Fruit fly (Drosophila melanogaster) whole organism, pupa: ENCODE measurements around the gene sws.

ENCODE experiments used
- CG10348 ChIP-seq: fragments of 200-800 bp; sonication (Bioruptor generic); IDR thresholded peaks from 2 replicates; pipeline ENCODE4 v1.3.6; 2022; ENCODE audit warnings: missing biosample characterization, missing genetic modification characterization
- CG12605 ChIP-seq: fragments of 200-800 bp; sonication (Bioruptor generic); IDR thresholded peaks from 2 replicates; pipeline ENCODE4 v1.3.6; 2022; ENCODE audit warnings: missing biosample characterization, missing genetic modification characterization
- CG13204 ChIP-seq: fragments of 200-800 bp; sonication (Bioruptor generic); optimal IDR thresholded peaks from 2 replicates; lab custom pipeline; 2018; ENCODE audit warnings: missing biosample characterization, mild to moderate bottlenecking, missing genetic modification characterization, moderate library complexity
- CG14655 ChIP-seq: fragments of 200-800 bp; sonication (Bioruptor generic); optimal IDR thresholded peaks from 3 replicates; lab custom pipeline; 2017; ENCODE audit warnings: mild to moderate bottlenecking, missing biosample characterization, missing genetic modification reagents, missing genetic modification characterization
- CG15710 ChIP-seq: fragments of 200-800 bp; sonication (Bioruptor generic); optimal IDR thresholded peaks from 2 replicates; lab custom pipeline; 2018; ENCODE audit warnings: missing biosample characterization, mild to moderate bottlenecking, missing genetic modification characterization, moderate library complexity
- CG17806 ChIP-seq: fragments of 200-800 bp; sonication (Bioruptor generic); optimal IDR thresholded peaks from 2 replicates; lab custom pipeline; 2018; ENCODE audit warnings: missing biosample characterization, mild to moderate bottlenecking, missing genetic modification characterization, moderate library complexity
- CG32121 ChIP-seq: fragments of 200-800 bp; sonication (Bioruptor generic); IDR thresholded peaks from 2 replicates; pipeline ENCODE4 v1.3.6; 2022; ENCODE audit warnings: missing biosample characterization, missing genetic modification characterization
- CG34367 ChIP-seq: fragments of 200-800 bp; sonication (Bioruptor generic); optimal IDR thresholded peaks from 2 replicates; lab custom pipeline; 2018; ENCODE audit warnings: missing biosample characterization, mild to moderate bottlenecking, missing genetic modification characterization
- CG4496 ChIP-seq: fragments of 200-800 bp; sonication (Bioruptor generic); IDR thresholded peaks from 3 replicates; pipeline ENCODE4 v1.3.6; 2022; ENCODE audit warnings: missing biosample characterization, missing genetic modification characterization
- CG8159 ChIP-seq: fragments of 200-800 bp; sonication (Bioruptor generic); optimal IDR thresholded peaks from 3 replicates; lab custom pipeline; 2018; ENCODE audit warnings: missing biosample characterization, mild to moderate bottlenecking, missing genetic modification characterization, moderate library complexity
- CG8301 ChIP-seq: fragments of 200-800 bp; sonication (Bioruptor generic); optimal IDR thresholded peaks from 2 replicates; lab custom pipeline; 2018; ENCODE audit warnings: missing biosample characterization, mild to moderate bottlenecking, missing genetic modification characterization
- CG9948 ChIP-seq: fragments of 200-800 bp; sonication (Bioruptor generic); optimal IDR thresholded peaks from 2 replicates; lab custom pipeline; 2018; ENCODE audit warnings: missing biosample characterization, mild to moderate bottlenecking, missing genetic modification characterization, moderate library complexity
- D1 ChIP-seq: fragments of 200-800 bp; sonication (Bioruptor generic); optimal IDR thresholded peaks from 2 replicates; lab custom pipeline; 2018; ENCODE audit warnings: missing biosample characterization, mild to moderate bottlenecking, missing genetic modification characterization, moderate library complexity
- EcR ChIP-seq: fragments of 200-800 bp; sonication (Bioruptor generic); optimal IDR thresholded peaks from 3 replicates; lab custom pipeline; 2019; ENCODE audit warnings: missing biosample characterization, missing genetic modification characterization, mild to moderate bottlenecking, moderate library complexity, missing genetic modification reagents
- Ets98B ChIP-seq: fragments of 200-800 bp; sonication (Bioruptor generic); IDR thresholded peaks from 2 replicates; pipeline ENCODE4 v1.3.6; 2022; ENCODE audit warnings: missing biosample characterization, missing genetic modification characterization
- Pif1A ChIP-seq: fragments of 200-800 bp; sonication (Bioruptor generic); optimal IDR thresholded peaks from 3 replicates; lab custom pipeline; 2016; ENCODE audit warnings: missing biosample characterization, missing genetic modification characterization
- Pif1B ChIP-seq: fragments of 200-800 bp; sonication (Bioruptor generic); optimal IDR thresholded peaks from 3 replicates; lab custom pipeline; 2016; ENCODE audit warnings: missing biosample characterization, missing genetic modification characterization
- Snoo ChIP-seq: fragments of 200-800 bp; sonication (Bioruptor generic); optimal IDR thresholded peaks from 3 replicates; lab custom pipeline; 2017; ENCODE audit warnings: missing biosample characterization, mild to moderate bottlenecking, missing genetic modification characterization, inconsistent platforms
- fd96Ca ChIP-seq: fragments of 200-800 bp; sonication (Bioruptor generic); IDR thresholded peaks from 3 replicates; pipeline ENCODE4 v1.3.6; 2022; ENCODE audit warnings: missing biosample characterization, missing genetic modification characterization
- gl ChIP-seq: fragments of 200-800 bp; sonication (Bioruptor generic); optimal IDR thresholded peaks from 2 replicates; lab custom pipeline; 2018; ENCODE audit warnings: missing biosample characterization, mild to moderate bottlenecking, missing genetic modification characterization
- rn ChIP-seq: fragments of 200-800 bp; sonication (Bioruptor generic); IDR thresholded peaks from 2 replicates; pipeline ENCODE4 v1.3.6; 2022; ENCODE audit warnings: missing biosample characterization, missing genetic modification characterization

The sws gene

DNA sequence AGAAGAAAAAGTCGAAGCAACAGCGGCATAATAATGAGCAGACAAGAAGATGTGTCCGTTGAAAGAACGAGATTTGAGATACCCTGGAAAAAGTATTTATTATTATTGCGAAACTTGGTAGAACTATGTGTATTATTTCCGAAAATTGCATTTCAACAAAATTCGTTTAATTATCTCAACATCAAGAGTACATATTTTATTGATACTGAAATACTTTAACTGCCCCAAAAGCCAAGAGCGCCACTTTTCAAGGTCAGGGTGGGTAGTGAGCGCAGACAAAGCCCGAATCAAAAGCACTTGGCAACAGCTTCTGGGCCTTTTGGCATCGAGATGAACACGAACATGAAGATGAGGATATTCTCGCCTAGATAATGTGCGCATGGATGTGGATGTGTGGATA lies 11.2 kb upstream of the sws start:
- TF ChIP-seq gl (tag; lab: Kevin White, UChicago) = no peak
- no peak for TF ChIP-seq CG4496 (GFP tag; lab: Robert Waterston, UW)
- no peak for TF ChIP-seq rn (GFP tag; lab: Robert Waterston, UW)
- TF ChIP-seq CG8159 (tag; lab: Kevin White, UChicago) = peak; percentile 60
- TF ChIP-seq CG10348 (GFP tag; lab: Robert Waterston, UW) = no peak
- TF ChIP-seq CG34367 (tag; lab: Kevin White, UChicago) = peak; percentile 43
- peak; percentile 46 for TF ChIP-seq CG9948 (tag; lab: Kevin White, UChicago)
- TF ChIP-seq Ets98B (GFP tag; lab: Robert Waterston, UW) = no peak
- peak; percentile 52 for TF ChIP-seq CG17806
- no peak for TF ChIP-seq Snoo (tag; lab: Kevin White, UChicago)
- TF ChIP-seq Pif1A (GFP tag; lab: Kevin White, UChicago) = peak; percentile 26
- TF ChIP-seq CG14655 (GFP tag; lab: Kevin White, UChicago) = peak; percentile 58
- TF ChIP-seq CG32121 = no peak
- peak; percentile 2 for TF ChIP-seq Pif1B (GFP tag; lab: Kevin White, UChicago)
- TF ChIP-seq CG8301 (tag; lab: Kevin White, UChicago) = peak; percentile 36
- peak; percentile 36 for TF ChIP-seq CG15710 (tag; lab: Kevin White, UChicago)

DNA sequence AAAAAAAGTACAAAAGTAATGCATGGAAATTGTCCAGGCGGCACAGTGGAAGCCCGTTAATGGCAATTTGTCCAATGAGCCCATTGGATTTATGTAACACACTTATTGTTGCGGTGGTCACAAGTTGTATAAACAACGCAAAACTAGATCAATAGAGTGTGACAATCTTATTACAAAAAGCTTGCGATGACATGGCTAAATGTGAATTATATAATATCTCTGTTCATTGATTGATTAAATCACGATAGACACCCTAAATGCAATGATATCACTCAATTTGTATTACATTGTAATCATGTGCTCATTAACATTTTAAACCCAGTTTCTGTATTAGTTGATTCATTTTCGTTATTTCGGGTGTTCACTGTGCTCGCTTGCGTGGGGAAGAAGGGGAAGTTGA lies 10.0 kb upstream of the sws start:
- TF ChIP-seq CG17806 = peak; percentile 12
- TF ChIP-seq Pif1B (GFP tag; lab: Kevin White, UChicago) = peak; percentile 13
- no peak for TF ChIP-seq CG13204 (GFP tag; lab: Kevin White, UChicago)
- peak; percentile 61 for TF ChIP-seq CG8301 (tag; lab: Kevin White, UChicago)
- no peak for TF ChIP-seq gl (tag; lab: Kevin White, UChicago)
- peak; percentile 30 for TF ChIP-seq CG34367 (tag; lab: Kevin White, UChicago)
- peak; percentile 39 for TF ChIP-seq CG9948 (tag; lab: Kevin White, UChicago)
- TF ChIP-seq CG32121 = 0 out of 2 replicates have a peak, but pooled peaks have one; percentile 22
- no peak for TF ChIP-seq EcR (GFP tag; lab: Kevin White, UChicago)
- TF ChIP-seq CG15710 (tag; lab: Kevin White, UChicago) = peak; percentile 50
- TF ChIP-seq CG14655 (GFP tag; lab: Kevin White, UChicago) = peak; percentile 62
- TF ChIP-seq Snoo (tag; lab: Kevin White, UChicago) = peak; percentile 16
- TF ChIP-seq CG4496 (GFP tag; lab: Robert Waterston, UW) = peak; percentile 32; the same call in 2 of the 3 replicates
- TF ChIP-seq CG8159 (tag; lab: Kevin White, UChicago) = peak; percentile 40
- TF ChIP-seq Pif1A (GFP tag; lab: Kevin White, UChicago) = peak; percentile 51

DNA sequence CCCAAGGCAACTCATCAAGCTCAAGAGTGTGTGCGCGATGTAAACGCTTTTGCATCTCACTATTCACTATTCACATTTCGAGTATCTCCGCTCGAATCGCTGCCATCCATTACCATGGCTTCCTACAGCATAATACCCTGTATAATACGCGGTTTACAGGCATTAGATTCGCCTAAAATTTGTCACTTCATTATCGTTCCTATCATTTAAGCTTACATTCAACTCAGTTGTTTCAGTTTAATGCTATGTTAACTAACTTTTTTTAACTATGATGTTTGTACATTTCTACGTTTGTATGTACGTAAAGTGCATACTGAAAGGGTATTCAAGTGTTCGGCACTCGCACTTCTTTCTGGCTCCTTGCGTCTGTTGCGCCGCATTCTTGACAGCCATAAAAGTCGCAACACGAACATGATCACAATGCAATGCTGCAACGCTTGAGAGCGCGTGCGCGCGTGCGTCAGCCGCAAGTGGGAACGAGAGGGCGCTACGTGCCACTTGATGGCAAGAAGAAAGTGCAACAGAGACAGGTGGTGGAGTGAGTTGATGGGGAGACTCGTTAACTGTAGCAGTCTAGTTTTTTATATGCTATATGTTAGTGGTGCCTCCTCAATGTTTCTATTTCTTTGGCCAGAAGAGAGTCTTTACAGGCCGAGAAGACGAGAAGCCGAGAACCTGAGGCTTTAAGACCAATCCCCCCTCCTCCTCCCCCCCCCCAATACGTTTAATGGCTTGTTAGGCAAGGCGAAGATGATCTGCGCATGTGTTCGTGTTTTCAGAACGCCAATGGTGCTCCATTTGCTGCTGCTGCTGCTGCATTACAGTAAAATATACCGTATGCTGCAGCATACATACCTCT lies 9.2 kb upstream of the sws start:
- TF ChIP-seq CG8301 (tag; lab: Kevin White, UChicago) = peak; percentile 14
- TF ChIP-seq CG8159 (tag; lab: Kevin White, UChicago) = peak; percentile 1
- no peak for TF ChIP-seq rn (GFP tag; lab: Robert Waterston, UW)
- peak; percentile 45 for TF ChIP-seq CG13204 (GFP tag; lab: Kevin White, UChicago)
- TF ChIP-seq Pif1A (GFP tag; lab: Kevin White, UChicago) = peak; percentile 1
- TF ChIP-seq CG4496 (GFP tag; lab: Robert Waterston, UW) = peak; percentile 19; the same call in 1 of the 3 replicates
- TF ChIP-seq CG10348 (GFP tag; lab: Robert Waterston, UW) = no peak

DNA sequence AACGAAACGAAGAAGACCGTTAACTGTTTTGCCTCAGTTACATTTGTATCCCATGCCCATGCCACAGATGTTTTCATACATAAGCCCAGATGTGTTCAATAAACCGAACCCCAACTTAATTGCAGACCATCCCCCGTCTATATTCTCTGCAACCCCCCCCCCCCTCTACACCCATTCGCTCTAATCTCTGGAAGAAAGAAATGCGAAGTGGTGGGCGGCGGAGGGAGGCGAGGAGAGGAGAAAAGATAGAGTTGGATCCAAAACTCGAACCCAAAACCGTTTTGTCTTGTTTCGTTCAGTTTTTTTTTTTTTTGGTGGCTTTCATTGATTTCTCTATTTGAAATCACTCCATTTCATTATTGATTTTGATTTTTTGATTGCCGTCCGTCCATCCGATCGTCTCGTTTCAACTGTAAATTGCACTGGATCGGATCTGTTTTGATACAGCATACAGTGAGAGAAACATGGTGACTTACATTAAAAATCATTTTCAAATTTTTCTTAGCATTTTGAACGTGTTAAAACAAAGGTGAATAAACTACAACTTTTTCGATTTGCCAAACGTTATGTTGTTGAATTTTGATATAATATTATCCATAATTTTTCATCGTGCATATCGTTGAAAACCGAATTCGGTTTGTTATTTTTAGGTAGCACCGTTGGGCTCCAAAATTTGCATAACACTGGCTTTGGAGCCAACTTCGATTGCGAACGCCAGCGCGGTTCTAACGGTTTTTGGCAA lies 7.7 kb upstream of the sws start:
- TF ChIP-seq gl (tag; lab: Kevin White, UChicago) (no peak), CG12605 (no peak), fd96Ca (GFP tag; lab: Robert Waterston, UW) (no peak), CG32121 (no peak), CG8159 (tag; lab: Kevin White, UChicago) (no peak), EcR (GFP tag; lab: Kevin White, UChicago) (no peak), Pif1A (GFP tag; lab: Kevin White, UChicago) (peak; percentile 28), CG15710 (tag; lab: Kevin White, UChicago) (no peak), CG10348 (GFP tag; lab: Robert Waterston, UW) (no peak), CG17806 (peak; percentile 29), CG9948 (tag; lab: Kevin White, UChicago) (peak; percentile 16), rn (GFP tag; lab: Robert Waterston, UW) (0 out of 2 replicates have a peak, but pooled peaks have one; percentile 25), CG14655 (GFP tag; lab: Kevin White, UChicago) (peak; percentile 36), Pif1B (GFP tag; lab: Kevin White, UChicago) (peak; percentile 20), CG34367 (tag; lab: Kevin White, UChicago) (peak; percentile 8), CG8301 (tag; lab: Kevin White, UChicago) (peak; percentile 26), Snoo (tag; lab: Kevin White, UChicago) (peak; percentile 2), CG4496 (GFP tag; lab: Robert Waterston, UW) (peak; percentile 53; the same call in 2 of the 3 replicates), Ets98B (GFP tag; lab: Robert Waterston, UW) (peak; percentile 46), CG13204 (GFP tag; lab: Kevin White, UChicago) (no peak), D1 (tag; lab: Kevin White, UChicago) (no peak)
